Worm (Caenorhabditis elegans) whole organism, L4/young adult: ENCODE results near the gene sqv-6.

ENCODE experiments used
- W03F9.2 ChIP-seq: fragments of 150-350 bp; optimal IDR thresholded peaks from 2 replicates; lab custom pipeline; 2014; ENCODE audit warnings: missing biosample characterization, missing genetic modification characterization
- dao-5 ChIP-seq: sonication (generic microtip); optimal IDR thresholded peaks from 2 replicates; lab custom pipeline; 2016; ENCODE audit warnings: missing genotype, missing genetic modification characterization, moderate library complexity, missing compliant biosample characterization
- him-1 ChIP-seq: sonication (generic microtip); optimal IDR thresholded peaks from 2 replicates; lab custom pipeline; 2016; ENCODE audit warnings: missing genotype, missing genetic modification reagents, missing genetic modification characterization, missing compliant biosample characterization

DNA sequence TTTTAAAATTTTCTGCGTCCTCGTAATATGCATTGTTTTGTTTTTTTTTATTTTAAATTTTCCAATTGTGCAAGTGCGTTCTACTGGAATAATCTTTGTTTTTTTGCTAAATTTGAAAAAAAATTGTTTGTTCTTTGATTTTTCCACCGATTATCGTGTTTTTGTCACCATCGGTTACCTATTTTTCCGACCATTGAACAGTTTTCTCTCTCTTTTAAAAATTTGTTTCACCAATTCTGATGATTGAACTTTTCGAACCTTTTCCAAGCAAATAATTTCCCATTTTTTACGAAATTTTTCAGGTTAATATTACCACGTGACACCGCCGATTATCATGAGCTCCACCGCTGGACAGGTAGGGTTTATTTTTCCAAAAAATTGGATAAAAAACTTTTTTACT lies 53.1 kb downstream of the sqv-6 start, which contains the start of gene adh-5:
- TF ChIP-seq dao-5 (no peak), him-1 (tag; lab: Kevin White, UChicago) (no peak), W03F9.2 (tag; lab: Kevin White, UChicago) (no peak)
